Worm (Caenorhabditis elegans) whole organism, L3 larva: ENCODE measurements around the gene nhr-84.

Experiments
- ceh-28 ChIP-seq: fragments of 150-350 bp; optimal IDR thresholded peaks from 2 replicates; lab custom pipeline; 2014; ENCODE audit warnings: missing biosample characterization, missing genetic modification reagents, missing genetic modification characterization
- hmg-11 ChIP-seq: sonication (generic microtip); optimal IDR thresholded peaks from 2 replicates; lab custom pipeline; 2016; ENCODE audit warnings: missing genetic modification characterization, missing compliant biosample characterization

DNA sequence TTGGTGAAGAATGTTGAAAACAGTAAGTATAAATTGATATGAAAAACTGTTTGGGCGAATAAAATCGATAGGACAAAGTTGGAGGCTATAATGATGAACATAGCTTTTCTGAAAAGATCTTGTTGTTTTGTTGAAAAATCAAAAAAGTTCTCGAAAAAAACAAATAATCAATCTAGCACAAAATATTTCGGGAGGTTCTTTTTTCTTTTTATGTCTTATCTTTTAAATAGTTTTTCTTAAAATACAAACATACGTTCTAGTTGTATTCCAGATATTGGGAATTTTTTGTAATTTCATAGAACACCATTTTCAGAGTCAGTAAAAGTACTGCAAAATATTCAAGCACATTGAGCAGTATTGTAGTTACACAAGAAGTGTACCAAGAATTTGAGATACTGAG is 49.5 kb downstream of the nhr-84 start, which contains the start of gene srbc-55:
- TF ChIP-seq hmg-11 (tag; lab: Kevin White, UChicago) (no peak), ceh-28 (tag; lab: Kevin White, UChicago) (no peak)
